Fruit fly (Drosophila melanogaster) whole organism, embryonic: ENCODE measurements around the gene CG17598.

Experiments
- Bdp1 ChIP-seq: fragments of 200-800 bp; sonication (Bioruptor generic); optimal IDR thresholded peaks from 3 replicates; lab custom pipeline; 2016; ENCODE audit warnings: missing biosample characterization, missing genetic modification characterization
- CG10543 ChIP-seq: fragments of 200-800 bp; sonication (Bioruptor generic); optimal IDR thresholded peaks from 3 replicates; lab custom pipeline; 2017; ENCODE audit warnings: missing biosample characterization, mild to moderate bottlenecking, missing genetic modification characterization, moderate library complexity
- CG12744 ChIP-seq: fragments of 200-800 bp; sonication (Bioruptor generic); optimal IDR thresholded peaks from 2 replicates; lab custom pipeline; 2016; ENCODE audit warnings: missing biosample characterization, missing genetic modification characterization
- CG13287 ChIP-seq: fragments of 200-800 bp; sonication (Bioruptor generic); IDR thresholded peaks from 2 replicates; pipeline ENCODE4 v1.3.6; 2022; ENCODE audit warnings: missing biosample characterization, missing genetic modification characterization; ENCODE audit not compliant: partially characterized antibody
- CG14965 ChIP-seq: fragments of 200-800 bp; sonication (Bioruptor generic); optimal IDR thresholded peaks from 2 replicates; lab custom pipeline; 2016; ENCODE audit warnings: missing biosample characterization, missing genetic modification characterization, borderline replicate concordance
- CG15011 ChIP-seq: fragments of 200-800 bp; sonication (Bioruptor generic); optimal IDR thresholded peaks from 3 replicates; lab custom pipeline; 2018; ENCODE audit warnings: missing biosample characterization, mild to moderate bottlenecking, missing genetic modification characterization
- CG18262 ChIP-seq: fragments of 200-800 bp; optimal IDR thresholded peaks from 3 replicates; lab custom pipeline; 2019; ENCODE audit warnings: missing biosample characterization, mild to moderate bottlenecking, missing genetic modification characterization, moderate library complexity
- CG18476 ChIP-seq: fragments of 200-800 bp; sonication (Bioruptor generic); optimal IDR thresholded peaks from 2 replicates; lab custom pipeline; 2016; ENCODE audit warnings: missing biosample characterization, mild to moderate bottlenecking, missing genetic modification characterization
- CG2199 ChIP-seq: fragments of 200-800 bp; sonication (Bioruptor generic); IDR thresholded peaks from 3 replicates; pipeline ENCODE4 v1.3.6; 2022; ENCODE audit warnings: missing biosample characterization, missing genetic modification characterization
- CG3281 ChIP-seq: fragments of 200-800 bp; sonication (Bioruptor generic); optimal IDR thresholded peaks from 3 replicates; lab custom pipeline; 2017; ENCODE audit warnings: missing biosample characterization, mild to moderate bottlenecking, missing genetic modification characterization
- CG3407 ChIP-seq: fragments of 200-800 bp; sonication (Bioruptor generic); optimal IDR thresholded peaks from 2 replicates; lab custom pipeline; 2018; ENCODE audit warnings: missing biosample characterization, mild to moderate bottlenecking, missing genetic modification characterization
- CG7271 ChIP-seq: fragments of 200-800 bp; sonication (Bioruptor generic); optimal IDR thresholded peaks from 2 replicates; lab custom pipeline; 2018; ENCODE audit warnings: missing biosample characterization, mild to moderate bottlenecking, missing genetic modification characterization, moderate library complexity
- CG7839 ChIP-seq: fragments of 200-800 bp; sonication (Bioruptor generic); optimal IDR thresholded peaks from 3 replicates; lab custom pipeline; 2018; ENCODE audit warnings: missing biosample characterization, mild to moderate bottlenecking, missing genetic modification characterization, moderate library complexity
- CG7987 ChIP-seq: fragments of 200-800 bp; sonication (Bioruptor generic); optimal IDR thresholded peaks from 2 replicates; lab custom pipeline; 2018; ENCODE audit warnings: missing biosample characterization, mild to moderate bottlenecking, missing genetic modification characterization, moderate library complexity
- CrebB ChIP-seq: fragments of 200-800 bp; sonication (Bioruptor generic); optimal IDR thresholded peaks from 3 replicates; lab custom pipeline; 2018; ENCODE audit warnings: missing biosample characterization, mild to moderate bottlenecking, missing genetic modification characterization
- Dp ChIP-seq: fragments of 200-800 bp; sonication (Bioruptor generic); optimal IDR thresholded peaks from 2 replicates; lab custom pipeline; 2018; ENCODE audit warnings: missing biosample characterization, mild to moderate bottlenecking, missing genetic modification characterization, moderate library complexity
- E2f2 ChIP-seq: fragments of 200-800 bp; sonication (Bioruptor generic); IDR thresholded peaks from 2 replicates; pipeline ENCODE4 v1.3.6; 2022; ENCODE audit warnings: missing biosample characterization, missing genetic modification characterization
- Med ChIP-seq: fragments of 200-800 bp; sonication (Bioruptor generic); peaks from one replicate; lab custom pipeline; 2016; ENCODE audit warnings: missing biosample characterization, missing genetic modification characterization, mild to moderate bottlenecking, inconsistent platforms, moderate library complexity
- Myb ChIP-seq: fragments of 200-800 bp; sonication (Bioruptor generic); optimal IDR thresholded peaks from 2 replicates; lab custom pipeline; 2016; ENCODE audit warnings: missing biosample characterization, missing genetic modification characterization
- Pdp1 ChIP-seq, 2 experiments: fragments of 200-800 bp; sonication (Bioruptor generic); optimal IDR thresholded peaks; 3 replicates each; lab custom pipeline; 2016; ENCODE audit warnings: missing biosample characterization in 2 of 2, missing genetic modification characterization in 2 of 2, mild to moderate bottlenecking in 1 of 2, moderate library complexity in 1 of 2
- abd-A ChIP-seq: fragments of 200-800 bp; sonication (Bioruptor generic); optimal IDR thresholded peaks from 3 replicates; lab custom pipeline; 2019; ENCODE audit warnings: missing biosample characterization, mild to moderate bottlenecking, missing genetic modification characterization, moderate library complexity
- amos ChIP-seq: fragments of 200-800 bp; sonication (Bioruptor generic); IDR thresholded peaks from 2 replicates; pipeline ENCODE4 v1.3.6; 2022; ENCODE audit warnings: missing biosample characterization, missing genetic modification characterization; ENCODE audit not compliant: partially characterized antibody
- chinmo ChIP-seq: fragments of 200-800 bp; sonication (Bioruptor generic); IDR thresholded peaks from 4 replicates; pipeline ENCODE4 v1.3.6; 2022; ENCODE audit warnings: missing biosample characterization, missing genetic modification characterization; ENCODE audit not compliant: partially characterized antibody
- crp ChIP-seq, 2 experiments: fragments of 200-800 bp; sonication (Bioruptor generic); optimal IDR thresholded peaks; 2 replicates in 1 of 2; 3 replicates in 1 of 2; lab custom pipeline; 2017; ENCODE audit warnings: missing biosample characterization in 2 of 2, missing genetic modification characterization in 2 of 2, mild to moderate bottlenecking in 1 of 2, moderate library complexity in 1 of 2
- cwo ChIP-seq: fragments of 200-800 bp; sonication (Bioruptor generic); optimal IDR thresholded peaks from 3 replicates; lab custom pipeline; 2017; ENCODE audit warnings: missing biosample characterization, missing genetic modification characterization, mild to moderate bottlenecking, moderate library complexity, missing genetic modification reagents
- danr ChIP-seq: fragments of 200-800 bp; sonication (Bioruptor generic); IDR thresholded peaks from 2 replicates; pipeline ENCODE4 v1.3.6; 2022; ENCODE audit warnings: missing biosample characterization, missing genetic modification characterization
- exex ChIP-seq: fragments of 200-800 bp; sonication (Bioruptor generic); optimal IDR thresholded peaks from 4 replicates; lab custom pipeline; 2018; ENCODE audit warnings: missing biosample characterization, mild to moderate bottlenecking, missing genetic modification characterization, moderate library complexity
- gcm ChIP-seq: fragments of 200-800 bp; sonication (Bioruptor generic); optimal IDR thresholded peaks from 2 replicates; lab custom pipeline; 2019; ENCODE audit warnings: missing biosample characterization, mild to moderate bottlenecking, missing genetic modification characterization, moderate library complexity
- gfzf ChIP-seq: fragments of 200-800 bp; sonication (Bioruptor generic); optimal IDR thresholded peaks from 2 replicates; lab custom pipeline; 2016; ENCODE audit warnings: missing biosample characterization, mild to moderate bottlenecking, missing genetic modification characterization, moderate library complexity
- lbe ChIP-seq: fragments of 200-800 bp; sonication (Bioruptor generic); optimal IDR thresholded peaks from 2 replicates; lab custom pipeline; 2016; ENCODE audit warnings: missing biosample characterization, mild to moderate bottlenecking, missing genetic modification characterization
- lmd ChIP-seq: fragments of 200-800 bp; sonication (Bioruptor generic); IDR thresholded peaks from 2 replicates; pipeline ENCODE4 v1.3.6; 2022; ENCODE audit warnings: missing biosample characterization, missing genetic modification characterization
- lola ChIP-seq, 3 experiments: fragments of >200 bp in 2 of 3; fragments of 200-800 bp in 1 of 3; sonication (Bioruptor generic) in 1 of 3; optimal IDR thresholded peaks; 2 replicates each; lab custom pipeline; 2017 to 2019; ENCODE audit warnings: missing biosample characterization in 3 of 3, missing genetic modification characterization in 3 of 3, mild to moderate bottlenecking in 1 of 3, moderate library complexity in 1 of 3
- nmo ChIP-seq: fragments of 200-800 bp; sonication (Bioruptor generic); optimal IDR thresholded peaks from 2 replicates; lab custom pipeline; 2018; ENCODE audit warnings: missing biosample characterization, mild to moderate bottlenecking, missing genetic modification characterization, moderate library complexity
- pan ChIP-seq, 4 experiments: fragments of >200 bp in 3 of 4; fragments of 200-800 bp in 1 of 4; sonication (Bioruptor generic) in 1 of 4; optimal IDR thresholded peaks in 3 of 4; IDR thresholded peaks in 1 of 4; 2 replicates each; pipeline versions ENCODE4 v1.3.6 to Lab custom; 2017 to 2022; ENCODE audit warnings: missing biosample characterization in 2 of 4, missing genetic modification characterization in 2 of 4, mixed read lengths in 1 of 4
- psq ChIP-seq: fragments of 200-800 bp; sonication (Bioruptor generic); optimal IDR thresholded peaks from 2 replicates; lab custom pipeline; 2017; ENCODE audit warnings: missing biosample characterization, missing genetic modification characterization
- so ChIP-seq: fragments of 200-800 bp; sonication (Bioruptor generic); IDR thresholded peaks from 3 replicates; pipeline ENCODE4 v1.3.6; 2022; ENCODE audit warnings: missing biosample characterization, missing genetic modification characterization
- sqz ChIP-seq: fragments of 200-800 bp; sonication (Bioruptor generic); optimal IDR thresholded peaks from 3 replicates; lab custom pipeline; 2018; ENCODE audit warnings: missing biosample characterization, mild to moderate bottlenecking, missing genetic modification characterization
- sug ChIP-seq: fragments of 200-800 bp; optimal IDR thresholded peaks from 2 replicates; lab custom pipeline; 2019; ENCODE audit warnings: missing biosample characterization, mild to moderate bottlenecking, missing genetic modification characterization, moderate library complexity
- wdn ChIP-seq: fragments of 200-800 bp; sonication (Bioruptor generic); IDR thresholded peaks from 2 replicates; pipeline ENCODE4 v1.3.6; 2022; ENCODE audit warnings: missing biosample characterization, missing genetic modification characterization

Gene CG17598

DNA sequence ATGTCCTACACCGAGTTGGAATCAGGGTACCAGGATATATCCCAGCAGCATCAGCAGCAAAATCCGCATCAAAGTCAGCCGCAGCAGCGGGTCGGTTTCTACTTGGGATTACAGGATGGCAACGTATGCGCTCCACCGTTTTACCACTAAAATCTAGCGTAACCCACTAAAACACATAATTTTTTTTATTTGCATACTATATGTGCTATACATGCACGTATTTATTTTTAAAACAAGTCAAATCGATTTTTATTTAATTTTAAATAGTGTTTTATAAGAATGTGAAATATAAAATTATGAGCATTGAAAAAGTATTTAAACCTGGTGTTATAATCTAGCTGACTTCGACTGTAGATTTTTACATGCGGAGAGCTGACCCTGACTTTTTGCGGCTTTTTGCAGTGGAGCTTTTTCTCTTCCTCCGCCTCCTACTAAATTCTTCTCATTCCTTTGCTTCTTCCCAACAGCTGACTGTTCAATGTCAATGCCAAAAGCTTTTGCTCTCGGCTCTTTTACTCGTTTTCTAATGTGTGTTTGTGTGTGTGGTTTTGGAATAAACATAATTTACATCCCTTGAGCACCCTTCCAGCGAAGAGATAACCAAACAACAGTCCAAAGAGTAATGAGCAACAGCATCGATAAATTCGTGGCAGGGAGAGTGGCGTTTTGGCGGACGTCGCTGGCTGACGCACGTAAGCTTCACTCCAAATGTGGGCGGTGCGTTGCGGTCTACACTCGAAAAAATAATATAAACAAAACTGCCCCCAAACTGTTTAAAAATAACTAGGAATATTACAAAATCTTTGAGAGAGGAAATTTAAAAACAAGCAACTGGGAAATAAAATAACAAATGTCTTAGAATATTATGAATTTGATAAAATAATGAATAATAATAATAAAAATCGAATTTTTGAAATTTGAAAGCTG lies 52.3 kb downstream of the CG17598 start (continued):
- TF ChIP-seq cwo (GFP tag; lab: Kevin White, UChicago) (peak; percentile 15), CG18262 (tag; lab: Kevin White, UChicago) (peak; percentile 46), gfzf (GFP tag; lab: Kevin White, UChicago) (no peak), Bdp1 (GFP tag; lab: Kevin White, UChicago) (no peak), CG18476 (no peak), nmo (peak; percentile 31), danr (GFP tag; lab: Robert Waterston, UW) (no peak), psq (GFP tag; lab: Kevin White, UChicago) (no peak), Myb (peak; percentile 1), wdn (GFP tag; lab: Robert Waterston, UW) (no peak), lola (GFP tag; optimal IDR thresholded peaks at IDR 0.05; lab: Kevin White, UChicago) (no peak), pan (optimal IDR thresholded peaks at IDR 0.05; lab: Kevin White, UChicago) (no peak), pan (GFP tag; optimal IDR thresholded peaks at IDR 0.05 in 1 of 2, IDR thresholded peaks at IDR 0.05 in 1 of 2) (peak in 1 of 2 experiments; percentile 72), CG7839 (tag; lab: Kevin White, UChicago) (peak; percentile 59), CrebB (tag; lab: Kevin White, UChicago) (no peak), amos (GFP tag; lab: Robert Waterston, UW) (no peak), CG13287 (GFP tag; lab: Robert Waterston, UW) (no peak; the same call in 1 of the 2 replicates), CG12744 (no peak), CG10543 (GFP tag; lab: Kevin White, UChicago) (peak; percentile 19), lmd (peak; percentile 35; the same call in 1 of the 2 replicates), CG14965 (GFP tag; lab: Kevin White, UChicago) (no peak), gcm (GFP tag; lab: Kevin White, UChicago) (no peak), CG7271 (tag; lab: Kevin White, UChicago) (no peak), CG3407 (no peak)

DNA sequence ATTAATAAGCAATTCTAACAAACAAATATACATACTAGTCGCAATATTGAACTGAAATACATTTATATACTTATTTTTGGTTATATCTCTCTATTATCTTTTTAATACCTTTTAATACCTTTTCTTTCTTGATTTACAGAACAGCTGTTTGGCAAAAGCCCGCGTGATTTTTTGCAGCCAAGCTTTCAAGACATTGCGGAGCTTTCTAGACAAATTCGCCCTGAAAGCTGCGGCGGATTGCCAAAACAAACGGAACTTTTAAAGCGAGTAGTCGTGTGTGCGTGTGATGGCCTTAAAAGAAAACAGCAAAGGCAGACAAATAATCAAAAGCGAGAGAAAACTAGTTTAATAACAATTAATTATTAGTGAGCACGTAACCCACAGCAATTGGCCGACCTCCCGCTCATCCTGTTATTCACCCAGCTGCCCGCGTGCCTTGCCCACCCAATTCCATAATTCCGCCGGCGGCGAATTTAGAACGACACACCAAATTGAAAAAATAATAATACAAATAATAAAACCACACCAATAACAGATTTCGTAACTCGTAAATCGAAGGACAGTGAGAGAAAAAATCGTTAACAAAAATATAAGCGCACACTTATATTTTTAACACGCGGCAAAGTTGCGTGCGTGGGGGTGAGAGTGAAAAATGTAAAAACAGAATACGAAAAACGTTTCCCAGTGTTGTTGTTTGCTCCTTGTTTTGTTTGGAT lies 53.1 kb downstream of the CG17598 start:
- TF ChIP-seq CG3281 (GFP tag; lab: Kevin White, UChicago) (no peak), so (GFP tag; lab: Robert Waterston, UW) (no peak), E2f2 (GFP tag; lab: Robert Waterston, UW) (peak; percentile 24; the same call in 1 of the 2 replicates), CG15011 (no peak), sqz (GFP tag; lab: Kevin White, UChicago) (peak; percentile 73), exex (peak; percentile 28), CG7987 (GFP tag; lab: Kevin White, UChicago) (peak; percentile 55), crp (GFP tag; optimal IDR thresholded peaks at IDR 0.05; lab: Kevin White, UChicago) (peak in 1 of 2 experiments; percentile 77), CG13287 (GFP tag; lab: Robert Waterston, UW) (0 out of 2 replicates have a peak, but pooled peaks have one; percentile 19), sug (tag; lab: Kevin White, UChicago) (no peak), Pdp1 (GFP tag; optimal IDR thresholded peaks at IDR 0.05; lab: Kevin White, UChicago) (peak in 1 of 2 experiments; percentile 49), chinmo (GFP tag; lab: Robert Waterston, UW) (0 out of 4 replicates have a peak, but pooled peaks have one; percentile 5), CG2199 (GFP tag; lab: Robert Waterston, UW) (0 out of 3 replicates have a peak, but pooled peaks have one; percentile 45), Dp (GFP tag; lab: Kevin White, UChicago) (peak; percentile 34), lbe (GFP tag; lab: Kevin White, UChicago) (peak; percentile 11), abd-A (tag; lab: Kevin White, UChicago) (peak; percentile 29), Med (GFP tag; lab: Kevin White, UChicago) (peak; percentile 58)
